Fruit fly (Drosophila melanogaster): ENCODE results near the gene CG15484.

DNA sequence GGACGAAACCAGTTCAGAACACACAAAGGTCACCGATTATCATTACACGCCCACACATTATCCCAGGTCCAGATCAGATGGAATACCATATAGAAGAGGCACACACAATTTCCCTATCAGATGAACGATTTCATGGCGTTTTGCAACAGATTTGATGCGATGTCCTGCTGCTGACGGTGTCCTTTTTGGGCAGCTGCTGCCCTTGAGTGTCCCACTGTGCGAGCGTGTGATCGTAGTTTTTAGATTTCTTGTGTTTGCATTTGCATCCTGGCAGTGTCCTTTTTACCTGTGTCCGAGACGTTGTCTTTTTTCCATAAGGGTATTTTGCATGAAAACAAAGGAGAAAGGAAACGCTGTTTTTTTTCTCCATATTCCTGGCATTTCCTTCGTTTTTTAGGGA lies 28.2 kb downstream of the CG15484 start:
- no peak for TF ChIP-seq Dll (optimal IDR thresholded peaks at IDR 0.05)
- no peak for TF ChIP-seq CG8478 (optimal IDR thresholded peaks at IDR 0.05)
- TF ChIP-seq psq (optimal IDR thresholded peaks at IDR 0.05) = no peak

Measured in whole organism.